Worm (Caenorhabditis elegans) whole organism, midembryonic: ENCODE results near the gene clr-1.

Source experiments
- T22C8.4 ChIP-seq: fragments of 200-800 bp; sonication (Bioruptor generic); IDR thresholded peaks from 2 replicates; pipeline ENCODE4 v1.3.6; 2022; ENCODE audit warnings: missing genetic modification characterization, missing compliant biosample characterization
- cog-1 ChIP-seq: sonication (generic microtip); optimal IDR thresholded peaks from 2 replicates; lab custom pipeline; 2016; ENCODE audit warnings: missing genetic modification characterization, missing compliant biosample characterization

- no peak for TF ChIP-seq T22C8.4 (GFP tag; lab: Robert Waterston, UW)
- peak; percentile 17 for TF ChIP-seq cog-1 (tag; lab: Kevin White, UChicago)
Measured at ce11 chrII:5426054-5426453, 40.1 kb upstream of the clr-1 start.
